Worm (Caenorhabditis elegans) whole organism, L2 larva: ENCODE results near the gene pink-1.

ENCODE experiments used
- C34F6.9 ChIP-seq: fragments of 150-350 bp; optimal IDR thresholded peaks from 2 replicates; lab custom pipeline; 2014; ENCODE audit warnings: missing biosample characterization, missing genetic modification characterization
- R02D3.7 ChIP-seq: fragments of 150-350 bp; optimal IDR thresholded peaks from 2 replicates; lab custom pipeline; 2014; ENCODE audit warnings: missing biosample characterization, missing genetic modification characterization
- Y55F3AM.14 ChIP-seq: fragments of 200-800 bp; sonication (Bioruptor generic); optimal IDR thresholded peaks from 2 replicates; lab custom pipeline; 2018; ENCODE audit warnings: mild to moderate bottlenecking, missing genetic modification characterization, missing compliant biosample characterization
- ZK546.5 ChIP-seq: sonication (generic microtip); optimal IDR thresholded peaks from 2 replicates; lab custom pipeline; 2017; ENCODE audit warnings: missing biosample characterization, missing genetic modification characterization
- alr-1 ChIP-seq: fragments of 150-350 bp; optimal IDR thresholded peaks from 2 replicates; lab custom pipeline; 2014; ENCODE audit warnings: missing biosample characterization, missing genetic modification characterization
- ama-1 ChIP-seq: fragments of 150-350 bp; optimal IDR thresholded peaks from 2 replicates; lab custom pipeline; 2018; ENCODE audit warnings: inconsistent platforms
- blmp-1 ChIP-seq: sonication (generic microtip); optimal IDR thresholded peaks from 2 replicates; lab custom pipeline; 2017; ENCODE audit warnings: missing genetic modification characterization, mild to moderate bottlenecking, missing compliant biosample characterization, antibody characterized with exemption, moderate library complexity; ENCODE audit not compliant: insufficient read depth
- ceh-16 ChIP-seq: fragments of 150-350 bp; optimal IDR thresholded peaks from 2 replicates; lab custom pipeline; 2014; ENCODE audit warnings: missing biosample characterization, missing genetic modification characterization
- crh-2 ChIP-seq: sonication (generic microtip); optimal IDR thresholded peaks from 2 replicates; lab custom pipeline; 2017; ENCODE audit warnings: missing biosample characterization, missing genetic modification characterization
- dmd-4 ChIP-seq: sonication (generic microtip); optimal IDR thresholded peaks from 2 replicates; lab custom pipeline; 2017; ENCODE audit warnings: missing biosample characterization, missing genetic modification characterization
- egl-27 ChIP-seq: sonication (generic microtip); optimal IDR thresholded peaks from 3 replicates; lab custom pipeline; 2017; ENCODE audit warnings: missing biosample characterization, missing genetic modification reagents, missing genetic modification characterization
- elt-1 ChIP-seq: fragments of 150-350 bp; optimal IDR thresholded peaks from 2 replicates; lab custom pipeline; 2014; ENCODE audit warnings: missing biosample characterization, missing genetic modification characterization
- fos-1 ChIP-seq: fragments of 150-350 bp; optimal IDR thresholded peaks from 2 replicates; lab custom pipeline; 2014; ENCODE audit warnings: missing biosample characterization, missing genetic modification characterization
- lin-11 ChIP-seq: fragments of 150-350 bp; sonication (generic microtip); optimal IDR thresholded peaks from 2 replicates; lab custom pipeline; 2014; ENCODE audit warnings: missing biosample characterization, missing genetic modification characterization, inconsistent platforms, mixed read lengths
- lin-39 ChIP-seq: fragments of 150-350 bp; optimal IDR thresholded peaks from 2 replicates; lab custom pipeline; 2014; ENCODE audit warnings: missing biosample characterization, missing genetic modification reagents, missing genetic modification characterization
- lsy-2 ChIP-seq, 2 experiments: fragments of 150-350 bp in 1 of 2; sonication (generic microtip) in 1 of 2; optimal IDR thresholded peaks; 2 replicates each; lab custom pipeline; 2014 to 2017; ENCODE audit warnings: missing biosample characterization in 2 of 2, missing genetic modification characterization in 2 of 2
- mdl-1 ChIP-seq, 2 experiments: fragments of 150-350 bp in 1 of 2; sonication (generic microtip) in 1 of 2; optimal IDR thresholded peaks; 2 replicates each; lab custom pipeline; 2017; ENCODE audit warnings: missing biosample characterization in 2 of 2, missing genetic modification characterization in 2 of 2
- nhr-11 ChIP-seq: fragments of 150-350 bp; optimal IDR thresholded peaks from 2 replicates; lab custom pipeline; 2014; ENCODE audit warnings: missing biosample characterization, missing genetic modification characterization
- nhr-129 ChIP-seq: fragments of 150-350 bp; optimal IDR thresholded peaks from 2 replicates; lab custom pipeline; 2014; ENCODE audit warnings: missing biosample characterization, missing genetic modification characterization
- nhr-21 ChIP-seq: fragments of 150-350 bp; optimal IDR thresholded peaks from 2 replicates; lab custom pipeline; 2014; ENCODE audit warnings: missing biosample characterization, missing genetic modification characterization
- nhr-23 ChIP-seq: fragments of 150-350 bp; optimal IDR thresholded peaks from 2 replicates; lab custom pipeline; 2014; ENCODE audit warnings: missing biosample characterization, missing genetic modification reagents, missing genetic modification characterization
- nhr-237 ChIP-seq: fragments of 150-350 bp; optimal IDR thresholded peaks from 2 replicates; lab custom pipeline; 2014; ENCODE audit warnings: missing biosample characterization, missing genetic modification characterization
- nhr-6 ChIP-seq: fragments of 150-350 bp; optimal IDR thresholded peaks from 2 replicates; lab custom pipeline; 2014; ENCODE audit warnings: missing biosample characterization, missing genetic modification characterization
- nhr-77 ChIP-seq: fragments of 150-350 bp; optimal IDR thresholded peaks from 2 replicates; lab custom pipeline; 2014; ENCODE audit warnings: missing biosample characterization, missing genetic modification characterization
- sem-4 ChIP-seq: fragments of 150-350 bp; optimal IDR thresholded peaks from 2 replicates; lab custom pipeline; 2014; ENCODE audit warnings: missing biosample characterization, missing genetic modification reagents, missing genetic modification characterization
- skn-1 ChIP-seq: sonication (generic microtip); optimal IDR thresholded peaks from 2 replicates; lab custom pipeline; 2017; ENCODE audit warnings: missing biosample characterization, missing genetic modification characterization
- sma-3 ChIP-seq: sonication (generic microtip); optimal IDR thresholded peaks from 2 replicates; lab custom pipeline; 2016; ENCODE audit warnings: missing genetic modification reagents, missing genetic modification characterization, missing compliant biosample characterization
- sma-9 ChIP-seq, 2 experiments: fragments of 150-350 bp in 1 of 2; sonication (generic microtip) in 1 of 2; optimal IDR thresholded peaks; 2 replicates each; lab custom pipeline; 2014 to 2016; ENCODE audit warnings: missing genetic modification characterization in 2 of 2, mild to moderate bottlenecking in 1 of 2, missing biosample characterization in 1 of 2, missing compliant biosample characterization in 1 of 2, missing genetic modification reagents in 1 of 2, moderate library complexity in 1 of 2
- snpc-4 ChIP-seq: fragments of 150-350 bp; optimal IDR thresholded peaks from 2 replicates; lab custom pipeline; 2014; ENCODE audit warnings: missing biosample characterization, missing genetic modification characterization
- unc-39 ChIP-seq: fragments of 150-350 bp; optimal IDR thresholded peaks from 2 replicates; lab custom pipeline; 2014; ENCODE audit warnings: missing biosample characterization, missing genetic modification characterization
- unc-55 ChIP-seq: fragments of 150-350 bp; sonication (generic microtip); optimal IDR thresholded peaks from 3 replicates; lab custom pipeline; 2014; ENCODE audit warnings: missing biosample characterization, missing genetic modification reagents, missing genetic modification characterization
- unc-62 ChIP-seq: fragments of 150-350 bp; optimal IDR thresholded peaks from 2 replicates; lab custom pipeline; 2014; ENCODE audit warnings: missing biosample characterization, missing genetic modification reagents, missing genetic modification characterization
- zag-1 ChIP-seq: fragments of 150-350 bp; optimal IDR thresholded peaks from 2 replicates; lab custom pipeline; 2014; ENCODE audit warnings: missing biosample characterization, missing genetic modification characterization
- ztf-1 ChIP-seq: fragments of 200-800 bp; sonication (Bioruptor generic); conservative IDR thresholded peaks from 2 replicates; pipeline ENCODE4 v1.3.6; 2022; ENCODE audit warnings: missing genetic modification characterization, missing compliant biosample characterization
- ztf-11 ChIP-seq: sonication (generic microtip); optimal IDR thresholded peaks from 2 replicates; lab custom pipeline; 2017; ENCODE audit warnings: missing biosample characterization, missing genetic modification characterization
- ztf-4 ChIP-seq: fragments of 150-350 bp; optimal IDR thresholded peaks from 2 replicates; lab custom pipeline; 2014; ENCODE audit warnings: missing biosample characterization, missing genetic modification characterization

Gene pink-1

DNA sequence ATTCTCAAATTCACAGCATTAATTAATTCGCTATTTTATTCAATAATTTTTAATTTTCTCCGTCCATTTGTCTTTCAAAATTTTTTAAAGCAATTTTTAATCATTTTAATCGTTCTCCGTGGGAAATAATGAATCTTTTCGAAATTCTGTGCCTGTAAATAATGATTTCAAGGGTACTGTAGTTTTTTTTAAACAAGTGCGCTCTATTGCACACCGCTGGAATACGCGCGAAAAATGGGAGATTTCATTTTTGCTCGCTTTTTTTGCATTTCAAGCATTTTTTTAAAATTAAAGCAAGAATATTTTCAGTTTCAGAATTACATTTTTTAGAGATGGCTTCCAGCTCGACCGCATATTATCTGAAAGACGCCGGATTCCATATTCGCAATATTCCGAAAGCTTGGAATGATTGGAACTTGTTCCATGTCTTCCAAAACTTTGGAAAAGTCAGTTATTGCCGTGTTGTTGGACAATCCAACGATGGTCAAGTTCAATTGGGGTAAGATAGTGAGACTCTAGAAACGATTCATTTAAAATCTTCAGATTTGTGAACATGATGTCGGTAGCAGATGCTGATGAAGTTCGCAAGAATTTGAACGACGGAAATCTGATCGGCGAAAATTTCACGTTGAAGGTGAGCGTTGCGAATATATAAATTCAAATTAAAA, 25.6 kb upstream of the pink-1 start, which contains the start of gene tofu-6:
TSS of gene tofu-6 (plus strand) at position 302 of the 668 bp plus-strand sequence.
- no peak for TF ChIP-seq nhr-129
- TF ChIP-seq crh-2 (tag; lab: Kevin White, UChicago): no peak
- TF ChIP-seq Y55F3AM.14 (GFP tag; lab: Kevin White, UChicago): no peak
- peak; percentile 9 for TF ChIP-seq C34F6.9
- TF ChIP-seq lsy-2 (tag; optimal IDR thresholded peaks at IDR 0.05; lab: Kevin White, UChicago): peak in 1 of 2 experiments; percentile 93

DNA sequence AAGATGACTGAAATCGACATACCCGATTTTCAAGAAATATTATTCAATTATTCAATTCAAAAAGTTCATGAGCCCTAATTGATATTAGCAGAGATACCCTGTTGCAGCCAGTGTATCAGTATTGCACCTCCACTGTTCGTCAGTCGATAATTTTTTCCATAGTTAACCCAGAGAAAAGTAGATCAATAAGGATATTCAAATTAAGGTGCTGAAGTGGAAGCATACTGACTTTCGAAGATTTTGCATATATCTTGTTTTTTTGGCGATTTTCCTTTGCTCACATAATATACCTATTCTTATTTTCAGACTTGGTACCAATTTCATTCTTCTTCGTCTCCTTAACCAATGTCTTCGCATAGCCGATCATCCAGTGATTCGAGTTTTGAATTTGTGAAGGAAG, 23.4 kb upstream of the pink-1 start, which contains the start of gene EEED8.15:
TSS of gene EEED8.15 (plus strand) at position 301 of the 400 bp plus-strand sequence.
- no peak for TF ChIP-seq nhr-23 (tag; lab: Kevin White, UChicago)
- TF ChIP-seq, all 48 proteins: peak for 0

DNA sequence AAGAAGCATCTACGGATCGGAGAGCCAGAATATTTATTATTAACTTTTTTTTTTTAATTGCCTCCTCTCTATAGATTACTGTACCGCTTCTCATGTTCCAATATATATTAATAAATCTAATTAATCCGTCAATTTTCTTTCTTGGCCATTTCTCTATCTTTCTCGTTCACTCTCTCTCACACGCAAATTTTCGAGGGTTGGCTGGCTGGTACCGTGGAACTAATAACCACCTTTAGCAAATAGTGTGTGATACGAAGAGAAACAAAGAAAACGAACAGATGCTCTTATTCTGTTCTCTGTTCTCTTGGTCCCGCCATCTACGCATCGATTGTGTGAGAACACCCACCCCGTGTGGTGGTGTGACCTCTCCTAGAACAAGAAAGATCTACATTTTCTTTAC, 22.8 kb upstream of the pink-1 start:
- TF ChIP-seq ZK546.5: no peak
- no peak for TF ChIP-seq ceh-16 (tag; lab: Kevin White, UChicago)
- TF ChIP-seq skn-1 (tag; lab: Kevin White, UChicago): no peak
- TF ChIP-seq fos-1 (tag; lab: Kevin White, UChicago): no peak
- TF ChIP-seq C34F6.9: no peak
- no peak for TF ChIP-seq blmp-1 (tag; lab: Kevin White, UChicago)
- no peak for TF ChIP-seq alr-1
- TF ChIP-seq nhr-6 (tag; lab: Kevin White, UChicago): no peak
- no peak for TF ChIP-seq dmd-4
- TF ChIP-seq snpc-4 (tag; lab: Kevin White, UChicago): no peak
- no peak for TF ChIP-seq Y55F3AM.14 (GFP tag; lab: Kevin White, UChicago)
- no peak for TF ChIP-seq ztf-11 (tag; lab: Kevin White, UChicago)
- TF ChIP-seq egl-27: no peak
- TF ChIP-seq nhr-21 (tag; lab: Kevin White, UChicago): no peak
- TF ChIP-seq nhr-237 (tag; lab: Kevin White, UChicago): no peak
- TF ChIP-seq elt-1: no peak
- no peak for TF ChIP-seq R02D3.7 (tag; lab: Kevin White, UChicago)
- no peak for TF ChIP-seq sma-9 (GFP tag; optimal IDR thresholded peaks at IDR 0.05; lab: Kevin White, UChicago)
- TF ChIP-seq sma-9 (tag; optimal IDR thresholded peaks at IDR 0.05; lab: Kevin White, UChicago): no peak
- TF ChIP-seq lin-39: no peak
- TF ChIP-seq unc-39: no peak
- TF ChIP-seq, all 48 proteins: peak for 0

DNA sequence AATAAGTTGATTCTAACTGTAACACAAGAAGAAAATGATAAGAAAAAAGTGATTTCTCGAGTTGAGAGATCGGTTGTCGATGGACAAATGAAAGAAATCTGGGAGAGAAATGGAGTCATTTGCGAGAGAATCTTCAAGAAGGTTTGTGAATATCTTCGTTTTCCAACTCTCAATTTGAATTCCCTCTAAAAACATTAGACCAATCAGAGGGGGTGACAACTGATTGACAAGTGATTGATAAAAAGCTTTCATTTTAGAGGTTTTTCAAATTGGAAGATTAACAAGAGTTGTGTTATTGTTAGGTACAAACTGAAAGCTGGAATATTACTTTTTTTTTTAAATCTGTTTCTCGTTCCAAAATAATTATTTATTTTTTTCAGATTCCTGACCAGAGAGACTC, 22.4 kb upstream of the pink-1 start:
- no peak for TF ChIP-seq zag-1 (tag; lab: Kevin White, UChicago)
- no peak for TF ChIP-seq ztf-4
- TF ChIP-seq sem-4 (tag; lab: Kevin White, UChicago): no peak
- TF ChIP-seq ZK546.5: no peak
- TF ChIP-seq crh-2 (tag; lab: Kevin White, UChicago): no peak
- no peak for TF ChIP-seq elt-1
- no peak for TF ChIP-seq ceh-16 (tag; lab: Kevin White, UChicago)
- TF ChIP-seq dmd-4: no peak
- no peak for TF ChIP-seq nhr-77 (tag; lab: Kevin White, UChicago)
- TF ChIP-seq unc-62 (GFP tag; lab: Kevin White, UChicago): no peak
- TF ChIP-seq nhr-11 (tag; lab: Kevin White, UChicago): no peak
- no peak for TF ChIP-seq unc-55
- TF ChIP-seq snpc-4 (tag; lab: Kevin White, UChicago): no peak
- no peak for TF ChIP-seq nhr-129
- no peak for TF ChIP-seq lin-11 (tag; lab: Kevin White, UChicago)

DNA sequence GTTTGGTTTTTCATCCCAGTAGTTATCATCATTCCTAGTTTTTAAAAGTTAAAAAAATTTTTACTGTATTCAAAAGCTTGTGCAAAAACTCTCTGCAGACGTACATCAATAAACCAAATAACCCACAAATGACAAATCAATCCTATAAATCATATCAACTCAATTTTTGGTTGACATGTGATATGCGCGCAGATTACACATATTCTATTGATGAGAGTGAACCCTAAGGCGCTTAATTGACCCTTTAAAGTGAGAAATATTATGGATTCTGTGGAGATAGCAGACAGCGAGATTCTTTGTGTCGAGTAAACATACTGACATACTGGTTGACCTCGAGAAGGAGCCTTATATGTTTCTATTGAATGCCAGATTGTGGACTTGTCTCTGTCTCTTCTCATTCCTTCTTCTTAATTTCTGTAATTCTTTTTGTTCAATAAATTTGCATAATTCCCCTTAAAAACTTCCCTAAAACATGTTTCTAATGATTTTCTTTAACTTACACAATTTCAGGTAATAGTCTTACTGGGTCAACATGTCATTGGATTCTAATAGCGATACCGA, 20.8 kb upstream of the pink-1 start, which contains the start of gene EEED8.2:
TSS of gene EEED8.2 (plus strand) at position 511 of the 561 bp plus-strand sequence.
- TF ChIP-seq sem-4 (tag; lab: Kevin White, UChicago): no peak
- TF ChIP-seq skn-1 (tag; lab: Kevin White, UChicago): no peak
- no peak for TF ChIP-seq ztf-1 (GFP tag; lab: Robert Waterston, UW)
- no peak for TF ChIP-seq unc-55
- TF ChIP-seq ztf-4: no peak
- no peak for TF ChIP-seq sma-3 (GFP tag; lab: Kevin White, UChicago)
- no peak for TF ChIP-seq ama-1 (lab: Kevin White, UChicago)
- TF ChIP-seq unc-62 (GFP tag; lab: Kevin White, UChicago): no peak
- TF ChIP-seq Y55F3AM.14 (GFP tag; lab: Kevin White, UChicago): no peak
- no peak for TF ChIP-seq nhr-129
- TF ChIP-seq mdl-1 (tag; optimal IDR thresholded peaks at IDR 0.05; lab: Kevin White, UChicago): no peak
- TF ChIP-seq lin-11 (tag; lab: Kevin White, UChicago): no peak
- no peak for TF ChIP-seq zag-1 (tag; lab: Kevin White, UChicago)
- no peak for TF ChIP-seq snpc-4 (tag; lab: Kevin White, UChicago)
